Fruit fly (Drosophila melanogaster) whole organism, embryonic: ENCODE measurements around the gene CG9577.

ENCODE experiments used
- Bgb ChIP-seq: fragments of 200-800 bp; sonication (Bioruptor generic); IDR thresholded peaks from 2 replicates; pipeline ENCODE4 v1.3.6; 2022; ENCODE audit warnings: missing biosample characterization, missing genetic modification characterization; ENCODE audit not compliant: partially characterized antibody
- CG10321 ChIP-seq: fragments of 200-800 bp; sonication (Bioruptor generic); IDR thresholded peaks from 2 replicates; pipeline ENCODE4 v1.3.6; 2022; ENCODE audit warnings: missing biosample characterization, missing genetic modification characterization
- CG10979 ChIP-seq: fragments of 200-800 bp; sonication (Bioruptor generic); optimal IDR thresholded peaks from 2 replicates; lab custom pipeline; 2018; ENCODE audit warnings: missing biosample characterization, mild to moderate bottlenecking, missing genetic modification characterization, moderate library complexity
- CG12236 ChIP-seq: fragments of 200-800 bp; sonication (Bioruptor generic); optimal IDR thresholded peaks from 2 replicates; lab custom pipeline; 2016; ENCODE audit warnings: missing biosample characterization, missing genetic modification characterization
- CG12299 ChIP-seq: fragments of 200-800 bp; sonication (Bioruptor generic); optimal IDR thresholded peaks from 2 replicates; lab custom pipeline; 2018; ENCODE audit warnings: missing biosample characterization, mild to moderate bottlenecking, missing genetic modification characterization
- CG17802 ChIP-seq: fragments of 200-800 bp; sonication (Bioruptor generic); optimal IDR thresholded peaks from 2 replicates; lab custom pipeline; 2018; ENCODE audit warnings: missing biosample characterization, mild to moderate bottlenecking, missing genetic modification characterization, moderate library complexity
- CG18764 ChIP-seq: fragments of 200-800 bp; sonication (Bioruptor generic); optimal IDR thresholded peaks from 3 replicates; lab custom pipeline; 2016; ENCODE audit warnings: missing biosample characterization, missing genetic modification characterization
- CG2116 ChIP-seq: fragments of 200-800 bp; sonication (Bioruptor generic); optimal IDR thresholded peaks from 3 replicates; lab custom pipeline; 2018; ENCODE audit warnings: missing biosample characterization, mild to moderate bottlenecking, missing genetic modification characterization
- CG2678 ChIP-seq: fragments of 200-800 bp; sonication (Bioruptor generic); optimal IDR thresholded peaks from 3 replicates; lab custom pipeline; 2019; ENCODE audit warnings: missing biosample characterization, mild to moderate bottlenecking, missing genetic modification characterization, moderate library complexity
- CG2712 ChIP-seq: fragments of 200-800 bp; optimal IDR thresholded peaks from 3 replicates; lab custom pipeline; 2019; ENCODE audit warnings: missing biosample characterization, mild to moderate bottlenecking, missing genetic modification characterization, moderate library complexity
- CG3407 ChIP-seq: fragments of 200-800 bp; sonication (Bioruptor generic); optimal IDR thresholded peaks from 2 replicates; lab custom pipeline; 2018; ENCODE audit warnings: missing biosample characterization, mild to moderate bottlenecking, missing genetic modification characterization
- CG43689 ChIP-seq: fragments of 200-800 bp; sonication (Bioruptor generic); IDR thresholded peaks from 2 replicates; pipeline ENCODE4 v1.3.6; 2022; ENCODE audit warnings: missing biosample characterization, missing genetic modification characterization
- CG4404 ChIP-seq: fragments of 200-800 bp; sonication (Bioruptor generic); IDR thresholded peaks from 2 replicates; pipeline ENCODE4 v1.3.6; 2022; ENCODE audit warnings: missing biosample characterization, missing genetic modification characterization
- CG6654 ChIP-seq: fragments of 200-800 bp; sonication (Bioruptor generic); optimal IDR thresholded peaks from 2 replicates; lab custom pipeline; 2017; ENCODE audit warnings: missing biosample characterization, mild to moderate bottlenecking, missing genetic modification characterization
- CG6683 ChIP-seq: fragments of 200-800 bp; sonication (Bioruptor generic); optimal IDR thresholded peaks from 2 replicates; lab custom pipeline; 2017; ENCODE audit warnings: missing biosample characterization, mild to moderate bottlenecking, missing genetic modification characterization, missing genetic modification reagents
- CG8290 ChIP-seq, 3 experiments: fragments of 200-800 bp; sonication (Bioruptor generic); optimal IDR thresholded peaks; 2 replicates each; lab custom pipeline; 2016 to 2019; ENCODE audit warnings: missing biosample characterization in 3 of 3, missing genetic modification characterization in 3 of 3, mild to moderate bottlenecking in 2 of 3, moderate library complexity in 1 of 3
- D ChIP-seq, 2 experiments: fragments of 200-800 bp in 1 of 2; fragments of >200 bp in 1 of 2; sonication (Bioruptor generic) in 1 of 2; optimal IDR thresholded peaks; 2 replicates in 1 of 2; 3 replicates in 1 of 2; lab custom pipeline; 2017; ENCODE audit warnings: mild to moderate bottlenecking in 1 of 2, missing biosample characterization in 1 of 2, missing genetic modification characterization in 1 of 2, missing genetic modification reagents in 1 of 2
- Deaf1 ChIP-seq: fragments of 200-800 bp; optimal IDR thresholded peaks from 3 replicates; lab custom pipeline; 2019; ENCODE audit warnings: missing biosample characterization, mild to moderate bottlenecking, missing genetic modification characterization, moderate library complexity
- Dll ChIP-seq: fragments of 200-800 bp; sonication (Bioruptor generic); IDR thresholded peaks from 4 replicates; pipeline ENCODE4 v1.3.6; 2022; ENCODE audit warnings: missing biosample characterization, missing genetic modification characterization; ENCODE audit not compliant: partially characterized antibody
- Dp ChIP-seq: fragments of 200-800 bp; sonication (Bioruptor generic); optimal IDR thresholded peaks from 2 replicates; lab custom pipeline; 2018; ENCODE audit warnings: missing biosample characterization, mild to moderate bottlenecking, missing genetic modification characterization, moderate library complexity
- Hsf ChIP-seq: fragments of 200-800 bp; sonication (Bioruptor generic); optimal IDR thresholded peaks from 3 replicates; lab custom pipeline; 2016; ENCODE audit warnings: missing biosample characterization, missing genetic modification characterization
- Lhr ChIP-seq: fragments of 200-800 bp; sonication (Bioruptor generic); optimal IDR thresholded peaks from 3 replicates; lab custom pipeline; 2017; ENCODE audit warnings: mild to moderate bottlenecking, missing biosample characterization, missing genetic modification reagents, missing genetic modification characterization
- Mrtf ChIP-seq: fragments of 200-800 bp; sonication (Bioruptor generic); IDR thresholded peaks from 3 replicates; pipeline ENCODE4 v1.3.6; 2022; ENCODE audit warnings: missing biosample characterization, missing genetic modification characterization
- Nf-YB ChIP-seq: fragments of 200-800 bp; sonication (Bioruptor generic); optimal IDR thresholded peaks from 3 replicates; lab custom pipeline; 2019; ENCODE audit warnings: missing biosample characterization, mild to moderate bottlenecking, missing genetic modification characterization, moderate library complexity
- NfI ChIP-seq: fragments of 200-800 bp; sonication (Bioruptor generic); optimal IDR thresholded peaks from 3 replicates; lab custom pipeline; 2018; ENCODE audit warnings: missing biosample characterization, mild to moderate bottlenecking, missing genetic modification characterization, moderate library complexity
- Oaz ChIP-seq: fragments of 200-800 bp; sonication (Bioruptor generic); IDR thresholded peaks from 2 replicates; pipeline ENCODE4 v1.3.6; 2022; ENCODE audit warnings: missing biosample characterization, missing genetic modification characterization
- Optix ChIP-seq: fragments of 200-800 bp; sonication (Bioruptor generic); IDR thresholded peaks from 3 replicates; pipeline ENCODE4 v1.3.6; 2022; ENCODE audit warnings: missing biosample characterization, missing genetic modification characterization
- Ptx1 ChIP-seq: fragments of 200-800 bp; sonication (Bioruptor generic); IDR thresholded peaks from 2 replicates; pipeline ENCODE4 v1.3.6; 2022; ENCODE audit warnings: missing biosample characterization, missing genetic modification characterization
- Spps ChIP-seq: fragments of 200-800 bp; sonication (Bioruptor generic); optimal IDR thresholded peaks from 2 replicates; lab custom pipeline; 2018; ENCODE audit warnings: missing biosample characterization, mild to moderate bottlenecking, missing genetic modification characterization
- Tbp ChIP-seq: fragments of >200 bp; optimal IDR thresholded peaks from 2 replicates; lab custom pipeline; 2018; ENCODE audit warnings: missing biosample characterization, missing genetic modification characterization
- abd-A ChIP-seq: fragments of 200-800 bp; sonication (Bioruptor generic); optimal IDR thresholded peaks from 3 replicates; lab custom pipeline; 2019; ENCODE audit warnings: missing biosample characterization, mild to moderate bottlenecking, missing genetic modification characterization, moderate library complexity
- ac ChIP-seq: fragments of 200-800 bp; sonication (Bioruptor generic); optimal IDR thresholded peaks from 3 replicates; lab custom pipeline; 2017; ENCODE audit warnings: missing biosample characterization, mild to moderate bottlenecking, missing genetic modification characterization
- fd64A ChIP-seq: fragments of 200-800 bp; sonication (Bioruptor generic); optimal IDR thresholded peaks from 3 replicates; lab custom pipeline; 2018; ENCODE audit warnings: missing biosample characterization, mild to moderate bottlenecking, missing genetic modification characterization
- fru ChIP-seq: fragments of >200 bp; optimal IDR thresholded peaks from 2 replicates; lab custom pipeline; 2017
- gcm ChIP-seq: fragments of 200-800 bp; sonication (Bioruptor generic); optimal IDR thresholded peaks from 2 replicates; lab custom pipeline; 2019; ENCODE audit warnings: missing biosample characterization, mild to moderate bottlenecking, missing genetic modification characterization, moderate library complexity
- grau ChIP-seq: fragments of 200-800 bp; optimal IDR thresholded peaks from 3 replicates; lab custom pipeline; 2019; ENCODE audit warnings: missing biosample characterization, mild to moderate bottlenecking, missing genetic modification characterization, moderate library complexity
- hb ChIP-seq: fragments of 200-800 bp; sonication (Bioruptor generic); IDR thresholded peaks from 3 replicates; pipeline ENCODE4 v1.3.6; 2022; ENCODE audit warnings: missing biosample characterization, missing genetic modification characterization; ENCODE audit not compliant: partially characterized antibody
- klu ChIP-seq: fragments of 200-800 bp; sonication (Bioruptor generic); IDR thresholded peaks from 2 replicates; pipeline ENCODE4 v1.3.6; 2022; ENCODE audit warnings: missing biosample characterization, missing genetic modification characterization
- knrl ChIP-seq: fragments of 200-800 bp; sonication (Bioruptor generic); IDR thresholded peaks from 3 replicates; pipeline ENCODE4 v1.3.6; 2022; ENCODE audit warnings: missing biosample characterization, missing genetic modification characterization; ENCODE audit not compliant: partially characterized antibody
- luna ChIP-seq: fragments of 200-800 bp; sonication (Bioruptor generic); optimal IDR thresholded peaks from 2 replicates; lab custom pipeline; 2016; ENCODE audit warnings: missing biosample characterization, missing genetic modification characterization
- p53 ChIP-seq: fragments of 200-800 bp; sonication (Bioruptor generic); optimal IDR thresholded peaks from 2 replicates; lab custom pipeline; 2016; ENCODE audit warnings: missing biosample characterization, missing genetic modification characterization
- shn ChIP-seq: fragments of 200-800 bp; sonication (Bioruptor generic); optimal IDR thresholded peaks from 3 replicates; lab custom pipeline; 2016; ENCODE audit warnings: missing biosample characterization, missing genetic modification characterization
- sima ChIP-seq: fragments of 200-800 bp; sonication (Bioruptor generic); optimal IDR thresholded peaks from 2 replicates; lab custom pipeline; 2016; ENCODE audit warnings: missing biosample characterization, missing genetic modification characterization
- ssp ChIP-seq: fragments of 200-800 bp; sonication (Bioruptor generic); IDR thresholded peaks from 2 replicates; pipeline ENCODE4 v1.3.6; 2022; ENCODE audit warnings: missing biosample characterization, missing genetic modification characterization
- stc ChIP-seq: fragments of 200-800 bp; sonication (Bioruptor generic); IDR thresholded peaks from 2 replicates; pipeline ENCODE4 v1.3.6; 2022; ENCODE audit warnings: missing biosample characterization, missing genetic modification characterization
- toy ChIP-seq: fragments of 200-800 bp; sonication (Bioruptor generic); IDR thresholded peaks from 2 replicates; pipeline ENCODE4 v1.3.6; 2022; ENCODE audit warnings: missing biosample characterization, missing genetic modification characterization
- tup ChIP-seq: fragments of 200-800 bp; sonication (Bioruptor generic); optimal IDR thresholded peaks from 2 replicates; lab custom pipeline; 2016; ENCODE audit warnings: missing biosample characterization, mild to moderate bottlenecking, missing genetic modification characterization, moderate library complexity
- tx ChIP-seq: fragments of 200-800 bp; sonication (Bioruptor generic); optimal IDR thresholded peaks from 2 replicates; lab custom pipeline; 2016; ENCODE audit warnings: missing biosample characterization, missing genetic modification characterization
- unpg ChIP-seq: fragments of 200-800 bp; sonication (Bioruptor generic); optimal IDR thresholded peaks from 3 replicates; lab custom pipeline; 2018; ENCODE audit warnings: missing biosample characterization, mild to moderate bottlenecking, missing genetic modification characterization, moderate library complexity
- vvl ChIP-seq: fragments of 200-800 bp; sonication (Bioruptor generic); IDR thresholded peaks from 2 replicates; pipeline ENCODE4 v1.3.6; 2022; ENCODE audit warnings: missing biosample characterization, missing genetic modification characterization

CG9577 gene

dm6 chrX:20159679-20160140 lies 6.8 kb upstream of the CG9577 start, which contains the start of gene Rab35 (continued):
- TF ChIP-seq CG2678 (tag; lab: Kevin White, UChicago) (peak; percentile 4), CG10321 (GFP tag; lab: Robert Waterston, UW) (no peak), Spps (no peak), knrl (GFP tag; lab: Robert Waterston, UW) (peak; percentile 96), Dll (GFP tag; lab: Robert Waterston, UW) (peak; percentile 97), Mrtf (GFP tag; lab: Robert Waterston, UW) (no peak), gcm (GFP tag; lab: Kevin White, UChicago) (no peak), CG8290 (GFP tag; optimal IDR thresholded peaks at IDR 0.05; lab: Kevin White, UChicago) (peak; percentile 38), CG8290 (tag; optimal IDR thresholded peaks at IDR 0.05; lab: Kevin White, UChicago) (no peak), Tbp (no peak), vvl (GFP tag; lab: Robert Waterston, UW) (peak; percentile 34; the same call in 1 of the 2 replicates), sima (GFP tag; lab: Kevin White, UChicago) (no peak), shn (no peak), ac (GFP tag; lab: Kevin White, UChicago) (no peak), CG12299 (no peak), Lhr (GFP tag; lab: Kevin White, UChicago) (peak; percentile 66), Oaz (GFP tag; lab: Robert Waterston, UW) (no peak), klu (no peak), NfI (GFP tag; lab: Kevin White, UChicago) (peak; percentile 24), CG10979 (tag; lab: Kevin White, UChicago) (no peak), CG17802 (no peak), CG18764 (no peak), luna (no peak), CG6654 (GFP tag; lab: Kevin White, UChicago) (no peak), Dp (GFP tag; lab: Kevin White, UChicago) (peak; percentile 86), CG2712 (peak; percentile 37), tup (GFP tag; lab: Kevin White, UChicago) (no peak), ssp (0 out of 2 replicates have a peak, but pooled peaks have one; percentile 19), toy (no peak), CG2116 (GFP tag; lab: Kevin White, UChicago) (peak; percentile 89), p53 (GFP tag; lab: Kevin White, UChicago) (no peak), Ptx1 (GFP tag; lab: Robert Waterston, UW) (no peak; the same call in 1 of the 2 replicates), tx (GFP tag; lab: Kevin White, UChicago) (no peak), abd-A (tag; lab: Kevin White, UChicago) (no peak), Optix (GFP tag; lab: Robert Waterston, UW) (no peak), CG6683 (GFP tag; lab: Kevin White, UChicago) (no peak), unpg (GFP tag; lab: Kevin White, UChicago) (peak; percentile 13), CG43689 (no peak), fd64A (GFP tag; lab: Kevin White, UChicago) (no peak), CG4404 (GFP tag; lab: Robert Waterston, UW) (no peak), CG3407 (GFP tag; lab: Kevin White, UChicago) (no peak), hb (peak; percentile 91), stc (no peak), Nf-YB (GFP tag; lab: Kevin White, UChicago) (no peak), Hsf (peak; percentile 12), grau (tag; lab: Kevin White, UChicago) (peak; percentile 17), Bgb (peak; percentile 91), D (optimal IDR thresholded peaks at IDR 0.05; lab: Kevin White, UChicago) (no peak), D (GFP tag; optimal IDR thresholded peaks at IDR 0.05; lab: Kevin White, UChicago) (no peak), fru (no peak), Deaf1 (no peak), CG12236 (no peak)
